Worm (Caenorhabditis elegans) whole organism, young adult: ENCODE measurements around the gene R13A5.11.

Experiments
- B0336.3 ChIP-seq: fragments of 200-800 bp; sonication (Bioruptor generic); IDR thresholded peaks from 2 replicates; pipeline ENCODE4 v1.3.6; 2022; ENCODE audit warnings: missing genetic modification characterization, missing compliant biosample characterization
- C17E4.6 ChIP-seq: fragments of 200-800 bp; sonication (Bioruptor generic); IDR thresholded peaks from 2 replicates; pipeline ENCODE4 v1.3.6; 2022; ENCODE audit warnings: missing genetic modification reagents, missing genetic modification characterization, missing compliant biosample characterization
- D2030.7 ChIP-seq: fragments of 200-800 bp; sonication (Bioruptor generic); IDR thresholded peaks from 2 replicates; pipeline ENCODE4 v1.3.6; 2022; ENCODE audit warnings: missing genetic modification reagents, missing genetic modification characterization, missing compliant biosample characterization
- F10E7.11 ChIP-seq: sonication (generic microtip); optimal IDR thresholded peaks from 2 replicates; lab custom pipeline; 2017; ENCODE audit warnings: mild to moderate bottlenecking, missing genetic modification characterization, moderate library complexity, missing compliant biosample characterization
- F49E8.2 ChIP-seq: sonication (generic microtip); optimal IDR thresholded peaks from 3 replicates; lab custom pipeline; 2017; ENCODE audit warnings: missing genetic modification characterization, mild to moderate bottlenecking, missing compliant biosample characterization, antibody characterized with exemption, moderate library complexity; ENCODE audit not compliant: insufficient read depth
- F57A8.1 ChIP-seq: fragments of 200-800 bp; sonication (Bioruptor generic); optimal IDR thresholded peaks from 2 replicates; lab custom pipeline; 2018; ENCODE audit warnings: mild to moderate bottlenecking, missing genetic modification characterization, moderate library complexity, missing compliant biosample characterization
- K11D2.4 ChIP-seq: fragments of 200-800 bp; sonication (Bioruptor generic); IDR thresholded peaks from 2 replicates; pipeline ENCODE4 v1.3.6; 2022; ENCODE audit warnings: missing genetic modification reagents, missing genetic modification characterization, missing compliant biosample characterization
- Y56A3A.18 ChIP-seq: fragments of 200-800 bp; sonication (Bioruptor generic); IDR thresholded peaks from 2 replicates; pipeline ENCODE4 v1.3.6; 2022; ENCODE audit warnings: missing genetic modification reagents, missing genetic modification characterization, missing compliant biosample characterization
- Y79H2A.3 ChIP-seq: fragments of 200-800 bp; sonication (Bioruptor generic); conservative IDR thresholded peaks from 2 replicates; pipeline ENCODE4 v1.3.6; 2022; ENCODE audit warnings: missing genetic modification reagents, missing genetic modification characterization, missing compliant biosample characterization
- ZK185.1 ChIP-seq: sonication (generic microtip); optimal IDR thresholded peaks from 2 replicates; lab custom pipeline; 2016; ENCODE audit warnings: mild to moderate bottlenecking, missing genetic modification characterization, missing compliant biosample characterization; ENCODE audit not compliant: poor library complexity, severe bottlenecking
- attf-3 ChIP-seq: fragments of 200-800 bp; sonication (Bioruptor generic); conservative IDR thresholded peaks from 2 replicates; pipeline ENCODE4 v1.3.6; 2022; ENCODE audit warnings: missing genetic modification reagents, missing genetic modification characterization, missing compliant biosample characterization
- cebp-1 ChIP-seq, 2 experiments: fragments of 200-800 bp in 1 of 2; sonication (Bioruptor generic) in 1 of 2; sonication (generic microtip) in 1 of 2; IDR thresholded peaks in 1 of 2; optimal IDR thresholded peaks in 1 of 2; 2 replicates each; pipeline versions ENCODE4 v1.3.6 to Lab custom; 2017 to 2022; ENCODE audit warnings: missing compliant biosample characterization in 2 of 2, missing genetic modification characterization in 2 of 2, mild to moderate bottlenecking in 1 of 2, missing genetic modification reagents in 1 of 2, moderate library complexity in 1 of 2
- ceh-100 ChIP-seq: fragments of 200-800 bp; sonication (Bioruptor generic); IDR thresholded peaks from 2 replicates; pipeline ENCODE4 v1.3.6; 2022; ENCODE audit warnings: missing genetic modification reagents, missing genetic modification characterization, missing compliant biosample characterization
- ceh-27 ChIP-seq: fragments of 200-800 bp; sonication (Bioruptor generic); optimal IDR thresholded peaks from 2 replicates; lab custom pipeline; 2018; ENCODE audit warnings: mild to moderate bottlenecking, missing genetic modification characterization, moderate library complexity, missing compliant biosample characterization
- die-1 ChIP-seq: sonication (generic microtip); optimal IDR thresholded peaks from 2 replicates; lab custom pipeline; 2016; ENCODE audit warnings: missing genotype, mild to moderate bottlenecking, missing genetic modification characterization, missing compliant biosample characterization
- dpl-1 ChIP-seq: fragments of 150-350 bp; optimal IDR thresholded peaks from 2 replicates; lab custom pipeline; 2014; ENCODE audit warnings: missing biosample characterization, missing genetic modification reagents, missing genetic modification characterization
- egrh-3 ChIP-seq: fragments of 200-800 bp; sonication (Bioruptor generic); IDR thresholded peaks from 2 replicates; pipeline ENCODE4 v1.3.6; 2022; ENCODE audit warnings: missing genetic modification reagents, missing genetic modification characterization, missing compliant biosample characterization
- ekl-4 ChIP-seq: fragments of 200-800 bp; sonication (Bioruptor generic); IDR thresholded peaks from 2 replicates; pipeline ENCODE4 v1.3.6; 2022; ENCODE audit warnings: missing genetic modification reagents, missing genetic modification characterization, missing compliant biosample characterization
- fkh-3 ChIP-seq: sonication (generic microtip); optimal IDR thresholded peaks from 2 replicates; lab custom pipeline; 2016; ENCODE audit warnings: mild to moderate bottlenecking, missing genetic modification characterization, missing compliant biosample characterization
- him-1 ChIP-seq: sonication (generic microtip); optimal IDR thresholded peaks from 2 replicates; lab custom pipeline; 2016; ENCODE audit warnings: missing genotype, missing genetic modification reagents, missing genetic modification characterization, missing compliant biosample characterization
- hlh-12 ChIP-seq: sonication (generic microtip); optimal IDR thresholded peaks from 2 replicates; lab custom pipeline; 2016; ENCODE audit warnings: missing genetic modification characterization, missing compliant biosample characterization
- hrde-1 ChIP-seq: sonication (generic microtip); optimal IDR thresholded peaks from 2 replicates; lab custom pipeline; 2016; ENCODE audit warnings: missing genetic modification characterization, mild to moderate bottlenecking, missing compliant biosample characterization, moderate library complexity, missing genotype, missing genetic modification reagents, borderline replicate concordance
- lin-54 ChIP-seq: fragments of 200-800 bp; sonication (Bioruptor generic); optimal IDR thresholded peaks from 2 replicates; lab custom pipeline; 2018; ENCODE audit warnings: mild to moderate bottlenecking, missing genetic modification characterization, missing compliant biosample characterization
- lsl-1 ChIP-seq: fragments of 200-800 bp; sonication (Bioruptor generic); optimal IDR thresholded peaks from 2 replicates; lab custom pipeline; 2018; ENCODE audit warnings: mild to moderate bottlenecking, missing genetic modification characterization, moderate library complexity, missing compliant biosample characterization
- madf-3 ChIP-seq: fragments of 200-800 bp; sonication (Bioruptor generic); IDR thresholded peaks from 2 replicates; pipeline ENCODE4 v1.3.6; 2022; ENCODE audit warnings: missing genetic modification reagents, missing genetic modification characterization, missing compliant biosample characterization
- madf-6 ChIP-seq: fragments of 200-800 bp; sonication (Bioruptor generic); IDR thresholded peaks from 2 replicates; pipeline ENCODE4 v1.3.6; 2022; ENCODE audit warnings: missing genetic modification reagents, missing genetic modification characterization, missing compliant biosample characterization
- mcd-1 ChIP-seq: fragments of 200-800 bp; sonication (Bioruptor generic); IDR thresholded peaks from 2 replicates; pipeline ENCODE4 v1.3.6; 2022; ENCODE audit warnings: missing genetic modification reagents, missing genetic modification characterization, missing compliant biosample characterization
- nhr-80 ChIP-seq: sonication (generic microtip); optimal IDR thresholded peaks from 2 replicates; lab custom pipeline; 2016; ENCODE audit warnings: missing genetic modification characterization, missing compliant biosample characterization
- rcor-1 ChIP-seq: fragments of 200-800 bp; sonication (Bioruptor generic); IDR thresholded peaks from 2 replicates; pipeline ENCODE4 v1.3.6; 2022; ENCODE audit warnings: missing genetic modification reagents, missing genetic modification characterization, missing compliant biosample characterization
- sea-2 ChIP-seq: fragments of 200-800 bp; sonication (Bioruptor generic); IDR thresholded peaks from 2 replicates; pipeline ENCODE4 v1.3.6; 2022; ENCODE audit warnings: missing genetic modification characterization, missing compliant biosample characterization
- snpc-3.4 ChIP-seq: sonication (generic microtip); optimal IDR thresholded peaks from 2 replicates; lab custom pipeline; 2017; ENCODE audit warnings: missing genetic modification characterization, mild to moderate bottlenecking, missing compliant biosample characterization, antibody characterized with exemption, moderate library complexity, missing genotype, missing genetic modification reagents
- snpc-4 ChIP-seq, 5 experiments: fragments of 150-350 bp in 1 of 5; sonication (generic microtip) in 4 of 5; optimal IDR thresholded peaks; 2 replicates each; lab custom pipeline; 2014 to 2018; ENCODE audit warnings: missing genetic modification characterization in 5 of 5, missing biosample characterization in 3 of 5, antibody characterized with exemption in 2 of 5, mild to moderate bottlenecking in 2 of 5, missing compliant biosample characterization in 2 of 5, missing genotype in 2 of 5, moderate library complexity in 2 of 5, missing genetic modification reagents in 1 of 5
- somi-1 ChIP-seq: fragments of 200-800 bp; sonication (Bioruptor generic); optimal IDR thresholded peaks from 2 replicates; lab custom pipeline; 2018; ENCODE audit warnings: mild to moderate bottlenecking, missing genetic modification characterization, missing compliant biosample characterization
- tbx-9 ChIP-seq: sonication (generic microtip); optimal IDR thresholded peaks from 2 replicates; lab custom pipeline; 2016; ENCODE audit warnings: borderline replicate concordance, missing genetic modification characterization, inconsistent platforms, missing compliant biosample characterization
- tlf-1 ChIP-seq: fragments of 200-800 bp; sonication (Bioruptor generic); optimal IDR thresholded peaks from 2 replicates; lab custom pipeline; 2018; ENCODE audit warnings: mild to moderate bottlenecking, missing genetic modification characterization, missing compliant biosample characterization
- zfh-2 ChIP-seq: fragments of 200-800 bp; sonication (Bioruptor generic); conservative IDR thresholded peaks from 2 replicates; pipeline ENCODE4 v1.3.6; 2022; ENCODE audit warnings: missing genetic modification reagents, missing genetic modification characterization, missing compliant biosample characterization
- ztf-18 ChIP-seq: sonication (generic microtip); optimal IDR thresholded peaks from 2 replicates; lab custom pipeline; 2016; ENCODE audit warnings: missing genotype, mild to moderate bottlenecking, missing genetic modification characterization, missing compliant biosample characterization
- ztf-25 ChIP-seq: fragments of 200-800 bp; sonication (Bioruptor generic); IDR thresholded peaks from 2 replicates; pipeline ENCODE4 v1.3.6; 2022; ENCODE audit warnings: missing genetic modification reagents, missing genetic modification characterization, missing compliant biosample characterization
- ztf-3 ChIP-seq: fragments of 200-800 bp; sonication (Bioruptor generic); optimal IDR thresholded peaks from 2 replicates; lab custom pipeline; 2018; ENCODE audit warnings: mild to moderate bottlenecking, missing genetic modification characterization, missing compliant biosample characterization

The R13A5.11 gene

ce11 chrIII:7572781-7573400 lies 20.2 kb downstream of the R13A5.11 start, which contains the start of the genes rpl-9 and lpd-7 (continued):
- TF ChIP-seq D2030.7 (GFP tag; lab: Robert Waterston, UW) (peak; percentile 40), madf-6 (GFP tag; lab: Robert Waterston, UW) (peak; percentile 15; the same call in 1 of the 2 replicates), cebp-1 (GFP tag; IDR thresholded peaks at IDR 0.05; lab: Robert Waterston, UW) (no peak), cebp-1 (tag; optimal IDR thresholded peaks at IDR 0.05; lab: Kevin White, UChicago) (peak; percentile 72), die-1 (tag; lab: Kevin White, UChicago) (no peak), ztf-18 (tag; lab: Kevin White, UChicago) (peak; percentile 30), F57A8.1 (no peak), mcd-1 (GFP tag; lab: Robert Waterston, UW) (peak; percentile 36; the same call in 1 of the 2 replicates), nhr-80 (tag; lab: Kevin White, UChicago) (peak; percentile 59), K11D2.4 (GFP tag; lab: Robert Waterston, UW) (no peak), ceh-27 (GFP tag; lab: Kevin White, UChicago) (peak; percentile 75), ekl-4 (GFP tag; lab: Robert Waterston, UW) (no peak), attf-3 (GFP tag; lab: Robert Waterston, UW) (peak; percentile 65; the same call in 1 of the 2 replicates), tbx-9 (tag; lab: Kevin White, UChicago) (no peak), egrh-3 (no peak), dpl-1 (GFP tag; lab: Kevin White, UChicago) (peak; percentile 41), ztf-3 (GFP tag; lab: Kevin White, UChicago) (no peak)
- TF ChIP-seq, all 124 proteins: peak for 26

ce11 chrIII:7571726-7572125 lies 21.4 kb downstream of the R13A5.11 start:
- TF ChIP-seq ZK185.1 (no peak), F49E8.2 (tag; lab: Kevin White, UChicago) (peak; percentile 50), him-1 (peak; percentile 51), madf-3 (GFP tag; lab: Robert Waterston, UW) (0 out of 2 replicates have a peak, but pooled peaks have one; percentile 31), Y79H2A.3 (GFP tag; lab: Robert Waterston, UW) (no peak), ztf-25 (no peak), lsl-1 (GFP tag; lab: Kevin White, UChicago) (peak; percentile 54), ztf-18 (tag; lab: Kevin White, UChicago) (peak; percentile 15), hrde-1 (tag; lab: Kevin White, UChicago) (peak; percentile 76), fkh-3 (tag; lab: Kevin White, UChicago) (no peak), hlh-12 (tag; lab: Kevin White, UChicago) (no peak), B0336.3 (GFP tag; lab: Robert Waterston, UW) (peak; percentile 76), D2030.7 (GFP tag; lab: Robert Waterston, UW) (peak; percentile 27; the same call in 1 of the 2 replicates), somi-1 (no peak), Y56A3A.18 (GFP tag; lab: Robert Waterston, UW) (peak; percentile 78), ekl-4 (GFP tag; lab: Robert Waterston, UW) (peak; percentile 53; the same call in 1 of the 2 replicates), snpc-3.4 (tag; lab: Kevin White, UChicago) (peak; percentile 13), C17E4.6 (0 out of 2 replicates have a peak, but pooled peaks have one; percentile 33), F10E7.11 (tag; lab: Kevin White, UChicago) (no peak), snpc-4 (GFP tag; optimal IDR thresholded peaks at IDR 0.05; lab: Kevin White, UChicago) (peak; percentile 2), snpc-4 (tag; optimal IDR thresholded peaks at IDR 0.05; lab: Kevin White, UChicago) (peak in 1 of 4 experiments; percentile 48), die-1 (tag; lab: Kevin White, UChicago) (peak; percentile 19), ceh-100 (GFP tag; lab: Robert Waterston, UW) (peak; percentile 20; the same call in 1 of the 2 replicates), rcor-1 (GFP tag; lab: Robert Waterston, UW) (peak; percentile 38), zfh-2 (GFP tag; lab: Robert Waterston, UW) (no peak), tbx-9 (tag; lab: Kevin White, UChicago) (no peak), tlf-1 (GFP tag; lab: Kevin White, UChicago) (peak; percentile 30), dpl-1 (GFP tag; lab: Kevin White, UChicago) (no peak), lin-54 (GFP tag; lab: Kevin White, UChicago) (peak; percentile 49), ztf-3 (GFP tag; lab: Kevin White, UChicago) (no peak), sea-2 (no peak), madf-6 (GFP tag; lab: Robert Waterston, UW) (peak; percentile 56)
